Fruit fly (Drosophila melanogaster): ENCODE measurements around the gene CG1695.

CG1695 gene

dm6 chrX:20482790-20483564 lies 49.2 kb downstream of the CG1695 start (continued):
- TF ChIP-seq Tbp (GFP tag; optimal IDR thresholded peaks at IDR 0.05) (no peak), CG10565 (GFP tag; optimal IDR thresholded peaks at IDR 0.05) (no peak), slbo (GFP tag; IDR thresholded peaks at IDR 0.05) (0 out of 2 replicates have a peak, but pooled peaks have one; percentile 6), ssp (GFP tag; IDR thresholded peaks at IDR 0.05) (no peak), otp (GFP tag; IDR thresholded peaks at IDR 0.05) (no peak), mirr (GFP tag; optimal IDR thresholded peaks at IDR 0.05) (peak; percentile 23), Ets65A (GFP tag) (peak; percentile 49), CG30020 (tag; optimal IDR thresholded peaks at IDR 0.05) (no peak), grn (GFP tag; optimal IDR thresholded peaks at IDR 0.05) (no peak), CG17361 (GFP tag; IDR thresholded peaks at IDR 0.05) (0 out of 3 replicates have a peak, but pooled peaks have one; percentile 15), CG9797 (GFP tag; optimal IDR thresholded peaks at IDR 0.05) (no peak), Ptx1 (GFP tag; IDR thresholded peaks at IDR 0.05) (peak; percentile 43; the same call in 1 of the 2 replicates)

dm6 chrX:20485880-20486279 lies 52.1 kb downstream of the CG1695 start, which contains the start of gene CG15461:
Gene CG15461 (plus strand): TSS chrX:20486180.
- peak; percentile 20 for TF ChIP-seq sens (GFP tag)
- TF ChIP-seq Hr3 (GFP tag; optimal IDR thresholded peaks at IDR 0.05) = no peak

- TF ChIP-seq CG10565 (GFP tag; optimal IDR thresholded peaks at IDR 0.05) (no peak), CG16813 (GFP tag; IDR thresholded peaks at IDR 0.05; ENCODE audit: partially characterized antibody) (no peak), corto (GFP tag; optimal IDR thresholded peaks at IDR 0.05) (no peak), YL-1 (GFP tag; optimal IDR thresholded peaks at IDR 0.05) (no peak), insv (GFP tag; optimal IDR thresholded peaks at IDR 0.05) (peak in 1 of 2 experiments; percentile 44), CG43689 (GFP tag; IDR thresholded peaks at IDR 0.05) (no peak), CG10274 (GFP tag; optimal IDR thresholded peaks at IDR 0.05) (peak; percentile 46), fd96Cb (tag; optimal IDR thresholded peaks at IDR 0.05) (peak; percentile 67), phol (tag; optimal IDR thresholded peaks at IDR 0.05) (peak; percentile 74), CG3407 (GFP tag; optimal IDR thresholded peaks at IDR 0.05) (peak; percentile 42), Fer1 (GFP tag; optimal IDR thresholded peaks at IDR 0.05) (peak; percentile 63), Poxn (GFP tag; IDR thresholded peaks at IDR 0.05) (no peak), Doc2 (GFP tag; IDR thresholded peaks at IDR 0.05) (no peak), CG2889 (GFP tag; IDR thresholded peaks at IDR 0.05) (no peak), CG2199 (GFP tag; IDR thresholded peaks at IDR 0.05) (no peak), Dip3 (GFP tag; optimal IDR thresholded peaks at IDR 0.05) (peak; percentile 34), chn (GFP tag; optimal IDR thresholded peaks at IDR 0.05) (peak; percentile 8), Ssrp (tag; optimal IDR thresholded peaks at IDR 0.05) (peak; percentile 72), Neu2 (GFP tag; optimal IDR thresholded peaks at IDR 0.05; ENCODE audit: borderline replicate concordance) (no peak), CG5953 (GFP tag; IDR thresholded peaks at IDR 0.05) (no peak), CG1792 (GFP tag; optimal IDR thresholded peaks at IDR 0.05) (peak; percentile 5), CG31224 (GFP tag; IDR thresholded peaks at IDR 0.05) (no peak), sisA (GFP tag; IDR thresholded peaks at IDR 0.05) (0 out of 2 replicates have a peak, but pooled peaks have one; percentile 32), gcm2 (GFP tag; optimal IDR thresholded peaks at IDR 0.05) (no peak), D19A (tag; optimal IDR thresholded peaks at IDR 0.05) (peak; percentile 63), unpg (GFP tag; optimal IDR thresholded peaks at IDR 0.05) (peak; percentile 45), CG11723 (GFP tag; optimal IDR thresholded peaks at IDR 0.05) (peak; percentile 61), CG12942 (GFP tag; optimal IDR thresholded peaks at IDR 0.05) (peak; percentile 5), CG6254 (GFP tag; optimal IDR thresholded peaks at IDR 0.05) (peak; percentile 69), Sox102F (GFP tag; optimal IDR thresholded peaks at IDR 0.05) (peak; percentile 61), CG13424 (tag; optimal IDR thresholded peaks at IDR 0.05) (peak; percentile 76), CG12155 (GFP tag; optimal IDR thresholded peaks at IDR 0.05) (peak; percentile 16), crol (GFP tag; IDR thresholded peaks at IDR 0.05) (no peak), CG14860 (GFP tag; IDR thresholded peaks at IDR 0.05; ENCODE audit: partially characterized antibody) (no peak)
Observed at dm6 chrX:20488701-20489122, 55.0 kb downstream of the CG1695 start.

Measured in whole organism, embryonic.